Fruit fly (Drosophila melanogaster) whole organism, prepupa: Measurements from ENCODE around the gene CG43400.
A peak's percentile ranks its signal among the peaks of the same experiment; 100 is the strongest.

Experiments used
- Blimp-1 ChIP-seq: fragments of 200-800 bp; sonication (Bioruptor generic); optimal IDR thresholded peaks from 3 replicates; lab custom pipeline; 2017; ENCODE audit warnings: missing biosample characterization, missing genetic modification characterization, mild to moderate bottlenecking, moderate library complexity, missing genetic modification reagents
- CG10631 ChIP-seq: fragments of 200-800 bp; sonication (Bioruptor generic); optimal IDR thresholded peaks from 2 replicates; lab custom pipeline; 2016; ENCODE audit warnings: missing biosample characterization, missing genetic modification characterization
- CG11294 ChIP-seq: fragments of 200-800 bp; sonication (Bioruptor generic); IDR thresholded peaks from 2 replicates; pipeline ENCODE4 v1.3.6; 2022; ENCODE audit warnings: missing biosample characterization, missing genetic modification characterization
- CG11902 ChIP-seq: fragments of 200-800 bp; sonication (Bioruptor generic); optimal IDR thresholded peaks from 3 replicates; lab custom pipeline; 2016; ENCODE audit warnings: missing biosample characterization, missing genetic modification characterization
- CG15336 ChIP-seq: fragments of 200-800 bp; sonication (Bioruptor generic); IDR thresholded peaks from 2 replicates; pipeline ENCODE4 v1.3.6; 2022; ENCODE audit warnings: missing biosample characterization, missing genetic modification characterization
- CG1621 ChIP-seq: fragments of 200-800 bp; sonication (Bioruptor generic); optimal IDR thresholded peaks from 3 replicates; lab custom pipeline; 2018; ENCODE audit warnings: missing biosample characterization, mild to moderate bottlenecking, missing genetic modification characterization
- CG16779 ChIP-seq: fragments of 200-800 bp; sonication (Bioruptor generic); optimal IDR thresholded peaks from 3 replicates; lab custom pipeline; 2017; ENCODE audit warnings: missing biosample characterization, mild to moderate bottlenecking, missing genetic modification characterization
- CG32006 ChIP-seq: fragments of 200-800 bp; sonication (Bioruptor generic); optimal IDR thresholded peaks from 3 replicates; lab custom pipeline; 2017; ENCODE audit warnings: missing biosample characterization, mild to moderate bottlenecking, missing genetic modification characterization
- CG34406 ChIP-seq: fragments of 200-800 bp; sonication (Bioruptor generic); optimal IDR thresholded peaks from 3 replicates; lab custom pipeline; 2016; ENCODE audit warnings: missing biosample characterization, missing genetic modification characterization
- CG4318 ChIP-seq: fragments of 200-800 bp; sonication (Bioruptor generic); optimal IDR thresholded peaks from 3 replicates; lab custom pipeline; 2017; ENCODE audit warnings: missing biosample characterization, mild to moderate bottlenecking, missing genetic modification characterization
- CG6163 ChIP-seq: fragments of 200-800 bp; sonication (Bioruptor generic); IDR thresholded peaks from 3 replicates; pipeline ENCODE4 v1.3.6; 2022; ENCODE audit warnings: missing biosample characterization, missing genetic modification characterization
- CG6276 ChIP-seq: fragments of 200-800 bp; sonication (Bioruptor generic); optimal IDR thresholded peaks from 2 replicates; lab custom pipeline; 2017; ENCODE audit warnings: missing biosample characterization, mild to moderate bottlenecking, missing genetic modification characterization
- CG6792 ChIP-seq: fragments of 200-800 bp; sonication (Bioruptor generic); optimal IDR thresholded peaks from 3 replicates; lab custom pipeline; 2016; ENCODE audit warnings: missing biosample characterization, missing genetic modification characterization
- CG6808 ChIP-seq: fragments of 200-800 bp; sonication (Bioruptor generic); optimal IDR thresholded peaks from 3 replicates; lab custom pipeline; 2017; ENCODE audit warnings: missing biosample characterization, missing genetic modification characterization, mild to moderate bottlenecking, moderate library complexity, missing genetic modification reagents
- CG6854 ChIP-seq: fragments of 200-800 bp; sonication (Bioruptor generic); optimal IDR thresholded peaks from 2 replicates; lab custom pipeline; 2017; ENCODE audit warnings: missing biosample characterization, mild to moderate bottlenecking, missing genetic modification characterization
- CG7368 ChIP-seq: fragments of 200-800 bp; sonication (Bioruptor generic); optimal IDR thresholded peaks from 3 replicates; lab custom pipeline; 2016; ENCODE audit warnings: missing biosample characterization, missing genetic modification characterization
- CG8119 ChIP-seq: fragments of 200-800 bp; sonication (Bioruptor generic); IDR thresholded peaks from 3 replicates; pipeline ENCODE4 v1.3.6; 2022; ENCODE audit warnings: missing biosample characterization, missing genetic modification characterization
- CG8319 ChIP-seq: fragments of 200-800 bp; sonication (Bioruptor generic); optimal IDR thresholded peaks from 3 replicates; lab custom pipeline; 2016; ENCODE audit warnings: missing biosample characterization, missing genetic modification characterization
- CG9139 ChIP-seq: fragments of 200-800 bp; sonication (Bioruptor generic); optimal IDR thresholded peaks from 3 replicates; lab custom pipeline; 2017; ENCODE audit warnings: missing biosample characterization, mild to moderate bottlenecking, missing genetic modification characterization
- Eip75B ChIP-seq: fragments of 200-800 bp; sonication (Bioruptor generic); optimal IDR thresholded peaks from 3 replicates; lab custom pipeline; 2016; ENCODE audit warnings: missing biosample characterization, missing genetic modification characterization
- Eip78C ChIP-seq: fragments of 200-800 bp; sonication (Bioruptor generic); peaks from one replicate; lab custom pipeline; 2016; ENCODE audit warnings: missing biosample characterization, missing genetic modification characterization
- Ets96B ChIP-seq: fragments of 200-800 bp; optimal IDR thresholded peaks from 2 replicates; lab custom pipeline; 2019; ENCODE audit warnings: missing biosample characterization, mild to moderate bottlenecking, missing genetic modification characterization, moderate library complexity
- Hr39 ChIP-seq: fragments of 200-800 bp; sonication (Bioruptor generic); optimal IDR thresholded peaks from 2 replicates; lab custom pipeline; 2016; ENCODE audit warnings: missing biosample characterization, missing genetic modification characterization
- Hr4 ChIP-seq: fragments of 200-800 bp; sonication (Bioruptor generic); optimal IDR thresholded peaks from 3 replicates; lab custom pipeline; 2016; ENCODE audit warnings: missing biosample characterization, missing genetic modification characterization
- Lpt ChIP-seq: fragments of 200-800 bp; sonication (Bioruptor generic); optimal IDR thresholded peaks from 3 replicates; lab custom pipeline; 2016; ENCODE audit warnings: missing biosample characterization, missing genetic modification characterization
- Smox ChIP-seq: fragments of 200-800 bp; sonication (Bioruptor generic); optimal IDR thresholded peaks from 3 replicates; lab custom pipeline; 2016; ENCODE audit warnings: missing biosample characterization, missing genetic modification characterization
- Sox102F ChIP-seq: fragments of 200-800 bp; sonication (Bioruptor generic); optimal IDR thresholded peaks from 2 replicates; lab custom pipeline; 2016; ENCODE audit warnings: missing biosample characterization, mild to moderate bottlenecking, missing genetic modification characterization
- Sox15 ChIP-seq: fragments of 200-800 bp; sonication (Bioruptor generic); optimal IDR thresholded peaks from 3 replicates; lab custom pipeline; 2016; ENCODE audit warnings: missing biosample characterization, missing genetic modification characterization
- acj6 ChIP-seq: fragments of 200-800 bp; sonication (Bioruptor generic); optimal IDR thresholded peaks from 3 replicates; lab custom pipeline; 2016; ENCODE audit warnings: missing biosample characterization, missing genetic modification characterization
- cyc ChIP-seq: fragments of 200-800 bp; sonication (Bioruptor generic); optimal IDR thresholded peaks from 3 replicates; lab custom pipeline; 2016; ENCODE audit warnings: missing biosample characterization, missing genetic modification characterization
- dac ChIP-seq: fragments of 200-800 bp; sonication (Bioruptor generic); optimal IDR thresholded peaks from 2 replicates; lab custom pipeline; 2017; ENCODE audit warnings: missing biosample characterization, mild to moderate bottlenecking, missing genetic modification characterization
- eg ChIP-seq: fragments of 200-800 bp; sonication (Bioruptor generic); IDR thresholded peaks from 3 replicates; pipeline ENCODE4 v1.3.6; 2022; ENCODE audit warnings: missing biosample characterization, missing genetic modification characterization
- esn ChIP-seq: fragments of 200-800 bp; sonication (Bioruptor generic); optimal IDR thresholded peaks from 2 replicates; lab custom pipeline; 2016; ENCODE audit warnings: missing biosample characterization, mild to moderate bottlenecking, missing genetic modification characterization, moderate library complexity
- fd85E ChIP-seq: fragments of 200-800 bp; sonication (Bioruptor generic); optimal IDR thresholded peaks from 3 replicates; lab custom pipeline; 2016; ENCODE audit warnings: missing biosample characterization, missing genetic modification characterization
- net ChIP-seq: fragments of 200-800 bp; sonication (Bioruptor generic); optimal IDR thresholded peaks from 3 replicates; lab custom pipeline; 2016; ENCODE audit warnings: missing biosample characterization, missing genetic modification characterization
- pdm3 ChIP-seq: fragments of 200-800 bp; sonication (Bioruptor generic); optimal IDR thresholded peaks from 3 replicates; lab custom pipeline; 2016; ENCODE audit warnings: missing biosample characterization, missing genetic modification characterization
- spab ChIP-seq: fragments of 200-800 bp; sonication (Bioruptor generic); optimal IDR thresholded peaks from 2 replicates; lab custom pipeline; 2017; ENCODE audit warnings: missing biosample characterization, mild to moderate bottlenecking, missing genetic modification characterization, missing genetic modification reagents
- ss ChIP-seq, 2 experiments: fragments of 200-800 bp; sonication (Bioruptor generic); optimal IDR thresholded peaks; 2 replicates in 1 of 2; 3 replicates in 1 of 2; lab custom pipeline; 2017 to 2018; ENCODE audit warnings: mild to moderate bottlenecking in 2 of 2, missing biosample characterization in 2 of 2, missing genetic modification characterization in 2 of 2, moderate library complexity in 1 of 2
- svp ChIP-seq: fragments of 200-800 bp; sonication (Bioruptor generic); peaks from one replicate; lab custom pipeline; 2016; ENCODE audit warnings: missing biosample characterization, missing genetic modification characterization
- topi ChIP-seq: fragments of 200-800 bp; sonication (Bioruptor generic); optimal IDR thresholded peaks from 3 replicates; lab custom pipeline; 2016; ENCODE audit warnings: missing biosample characterization, missing genetic modification characterization
- vri ChIP-seq: fragments of 200-800 bp; sonication (Bioruptor generic); optimal IDR thresholded peaks from 3 replicates; lab custom pipeline; 2016; ENCODE audit warnings: missing biosample characterization, mild to moderate bottlenecking, missing genetic modification characterization

Gene CG43400

DNA sequence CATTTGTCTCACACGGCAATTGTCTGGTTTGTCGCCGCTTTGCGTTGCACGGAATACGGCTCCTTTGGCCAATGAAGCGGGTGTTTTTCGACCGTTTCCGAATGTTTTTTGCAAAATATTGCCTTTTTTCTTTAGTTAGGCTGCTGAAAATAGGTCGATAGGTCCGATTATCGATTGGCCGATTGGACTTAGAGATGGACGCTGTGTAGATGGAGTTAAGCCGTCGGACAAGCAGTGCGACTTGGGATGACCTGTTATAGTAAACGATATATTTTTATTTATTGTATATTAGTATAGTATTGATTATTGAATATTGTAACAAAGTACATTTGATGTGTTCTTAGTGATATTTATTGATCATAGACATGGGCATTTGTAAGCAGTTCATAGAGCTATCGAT is 37.8 kb downstream of the CG43400 start, which contains the start of the genes lmgA and lmgB (continued):
- TF ChIP-seq Eip75B (GFP tag; lab: Kevin White, UChicago) (peak; percentile 74), Hr39 (GFP tag; lab: Kevin White, UChicago) (peak; percentile 3)

dm6 chr2L:8528951-8529430 is 38.5 kb downstream of the CG43400 start, which contains the start of gene CG17834:
TSS of gene CG17834 (plus strand) at chr2L:8529141.
- TF ChIP-seq CG1621 (tag; lab: Kevin White, UChicago) = peak; percentile 25
- peak; percentile 3 for TF ChIP-seq CG6276 (GFP tag; lab: Kevin White, UChicago)
- TF ChIP-seq Sox15 (GFP tag; lab: Kevin White, UChicago) = no peak
- peak; percentile 68; the same call in 2 of the 3 replicates for TF ChIP-seq CG6163 (GFP tag; lab: Robert Waterston, UW)
- no peak for TF ChIP-seq dac (GFP tag; lab: Kevin White, UChicago)
- peak; percentile 32 for TF ChIP-seq net (GFP tag; lab: Kevin White, UChicago)
- TF ChIP-seq CG16779 = no peak
- TF ChIP-seq fd85E (GFP tag; lab: Kevin White, UChicago) = no peak
- peak; percentile 11 for TF ChIP-seq esn (GFP tag; lab: Kevin White, UChicago)
- TF ChIP-seq CG10631 (GFP tag; lab: Kevin White, UChicago) = no peak
- peak; percentile 86 for TF ChIP-seq svp
- peak; percentile 50; the same call in 2 of the 3 replicates for TF ChIP-seq CG8119 (GFP tag; lab: Robert Waterston, UW)
- no peak for TF ChIP-seq CG6792 (GFP tag; lab: Kevin White, UChicago)
- no peak for TF ChIP-seq CG8319 (GFP tag; lab: Kevin White, UChicago)
- no peak for TF ChIP-seq CG11902
- TF ChIP-seq spab (GFP tag; lab: Kevin White, UChicago) = no peak
- TF ChIP-seq CG11294 (GFP tag; lab: Robert Waterston, UW) = no peak
- peak; percentile 68 for TF ChIP-seq Blimp-1 (GFP tag; lab: Kevin White, UChicago)
- peak; percentile 16 for TF ChIP-seq vri
- TF ChIP-seq ss (GFP tag; optimal IDR thresholded peaks at IDR 0.05; lab: Kevin White, UChicago) = peak; percentile 13 to 41
- TF ChIP-seq topi = no peak
- no peak for TF ChIP-seq acj6 (GFP tag; lab: Kevin White, UChicago)
- no peak for TF ChIP-seq cyc (GFP tag; lab: Kevin White, UChicago)
- no peak for TF ChIP-seq Hr4 (GFP tag; lab: Kevin White, UChicago)
- TF ChIP-seq Eip78C (GFP tag; lab: Kevin White, UChicago) = peak; percentile 70
- TF ChIP-seq eg = no peak; the same call in 1 of the 3 replicates
- TF ChIP-seq Smox (GFP tag; lab: Kevin White, UChicago) = no peak
- no peak for TF ChIP-seq Hr39 (GFP tag; lab: Kevin White, UChicago)
- no peak for TF ChIP-seq Ets96B (tag; lab: Kevin White, UChicago)
- TF ChIP-seq CG9139 (GFP tag; lab: Kevin White, UChicago) = no peak
- TF ChIP-seq CG6854 (GFP tag; lab: Kevin White, UChicago) = peak; percentile 82
- TF ChIP-seq Lpt (GFP tag; lab: Kevin White, UChicago) = no peak
- no peak for TF ChIP-seq Sox102F
- no peak for TF ChIP-seq CG34406 (GFP tag; lab: Kevin White, UChicago)
- no peak for TF ChIP-seq CG7368 (GFP tag; lab: Kevin White, UChicago)
- 0 out of 2 replicates have a peak, but pooled peaks have one; percentile 15 for TF ChIP-seq CG15336
- peak; percentile 6 for TF ChIP-seq CG6808 (GFP tag; lab: Kevin White, UChicago)
- TF ChIP-seq pdm3 (GFP tag; lab: Kevin White, UChicago) = no peak

DNA sequence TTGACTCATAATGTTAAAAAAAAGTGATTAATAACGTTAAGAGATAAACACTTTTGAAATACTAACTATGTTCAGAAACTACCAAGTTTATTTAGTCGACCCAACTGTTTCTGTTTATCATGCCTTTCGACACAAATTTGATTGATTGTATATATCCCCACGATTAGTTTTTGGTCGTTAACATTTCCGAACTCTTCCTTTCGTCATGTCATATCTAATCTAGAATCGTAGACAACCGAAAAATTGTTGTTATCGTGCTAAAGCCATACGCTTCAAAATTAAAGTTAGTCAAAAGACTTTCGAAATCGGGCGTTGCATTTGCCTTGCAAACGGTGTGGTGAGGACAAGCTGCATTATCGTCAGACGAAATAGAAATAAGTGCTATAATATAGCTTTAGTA is 39.6 kb downstream of the CG43400 start:
- no peak for TF ChIP-seq CG4318 (GFP tag; lab: Kevin White, UChicago)
- no peak for TF ChIP-seq CG32006 (GFP tag; lab: Kevin White, UChicago)
- no peak for TF ChIP-seq cyc (GFP tag; lab: Kevin White, UChicago)
- no peak for TF ChIP-seq Hr4 (GFP tag; lab: Kevin White, UChicago)
- peak; percentile 42 for TF ChIP-seq vri
- no peak for TF ChIP-seq acj6 (GFP tag; lab: Kevin White, UChicago)
